Worm (Caenorhabditis elegans) whole organism, midembryonic: Measurements from ENCODE around the gene F42A10.9.

Source experiments
- T22C8.4 ChIP-seq: fragments of 200-800 bp; sonication (Bioruptor generic); IDR thresholded peaks from 2 replicates; pipeline ENCODE4 v1.3.6; 2022; ENCODE audit warnings: missing genetic modification characterization, missing compliant biosample characterization
- flt-1 ChIP-seq: fragments of 200-800 bp; sonication (Bioruptor generic); IDR thresholded peaks from 2 replicates; pipeline ENCODE4 v1.3.6; 2022; ENCODE audit warnings: missing genetic modification characterization, missing compliant biosample characterization
- klf-2 ChIP-seq: fragments of 200-800 bp; sonication (Bioruptor generic); conservative IDR thresholded peaks from 2 replicates; pipeline ENCODE4 v1.3.6; 2022; ENCODE audit warnings: missing genetic modification reagents, missing genetic modification characterization, missing compliant biosample characterization
- med-1 ChIP-seq: sonication (generic microtip); optimal IDR thresholded peaks from 2 replicates; lab custom pipeline; 2017; ENCODE audit warnings: missing genetic modification characterization, mild to moderate bottlenecking, missing compliant biosample characterization, antibody characterized with exemption, missing genetic modification reagents; ENCODE audit not compliant: insufficient read depth
- ztf-23 ChIP-seq: fragments of 200-800 bp; sonication (Bioruptor generic); IDR thresholded peaks from 2 replicates; pipeline ENCODE4 v1.3.6; 2022; ENCODE audit warnings: missing genetic modification reagents, missing genetic modification characterization, missing compliant biosample characterization
- ztf-29 ChIP-seq: fragments of 200-800 bp; sonication (Bioruptor generic); IDR thresholded peaks from 2 replicates; pipeline ENCODE4 v1.3.6; 2022; ENCODE audit warnings: missing genetic modification reagents, missing genetic modification characterization, missing compliant biosample characterization

DNA sequence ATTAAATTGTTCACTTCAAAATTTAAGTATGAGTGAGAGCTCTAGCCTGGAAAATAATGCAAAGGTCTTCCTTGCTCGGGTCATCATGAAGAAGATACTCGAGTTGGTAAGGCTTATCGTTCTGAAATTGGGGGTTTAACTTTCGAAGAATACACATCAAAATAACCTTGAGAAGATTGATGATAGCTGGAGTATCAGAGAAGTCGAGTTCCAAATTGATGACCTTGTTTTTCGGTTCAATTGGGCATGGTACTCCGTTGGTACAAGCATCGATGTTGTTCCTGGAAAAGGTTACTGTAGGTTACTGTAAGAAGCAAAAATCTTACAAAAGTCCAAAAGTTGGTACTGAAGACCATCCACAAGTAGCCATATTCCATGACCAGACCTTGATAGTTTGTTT is 11.8 kb downstream of the F42A10.9 start:
- no peak for TF ChIP-seq med-1 (GFP tag; lab: Kevin White, UChicago)
- no peak for TF ChIP-seq flt-1
- no peak for TF ChIP-seq klf-2 (GFP tag; lab: Robert Waterston, UW)
- no peak for TF ChIP-seq ztf-29
- no peak for TF ChIP-seq ztf-23 (GFP tag; lab: Robert Waterston, UW)
- TF ChIP-seq T22C8.4 (GFP tag; lab: Robert Waterston, UW), result no peak
